Fruit fly (Drosophila melanogaster): ENCODE results near the gene CG32024.

The CG32024 gene

DNA sequence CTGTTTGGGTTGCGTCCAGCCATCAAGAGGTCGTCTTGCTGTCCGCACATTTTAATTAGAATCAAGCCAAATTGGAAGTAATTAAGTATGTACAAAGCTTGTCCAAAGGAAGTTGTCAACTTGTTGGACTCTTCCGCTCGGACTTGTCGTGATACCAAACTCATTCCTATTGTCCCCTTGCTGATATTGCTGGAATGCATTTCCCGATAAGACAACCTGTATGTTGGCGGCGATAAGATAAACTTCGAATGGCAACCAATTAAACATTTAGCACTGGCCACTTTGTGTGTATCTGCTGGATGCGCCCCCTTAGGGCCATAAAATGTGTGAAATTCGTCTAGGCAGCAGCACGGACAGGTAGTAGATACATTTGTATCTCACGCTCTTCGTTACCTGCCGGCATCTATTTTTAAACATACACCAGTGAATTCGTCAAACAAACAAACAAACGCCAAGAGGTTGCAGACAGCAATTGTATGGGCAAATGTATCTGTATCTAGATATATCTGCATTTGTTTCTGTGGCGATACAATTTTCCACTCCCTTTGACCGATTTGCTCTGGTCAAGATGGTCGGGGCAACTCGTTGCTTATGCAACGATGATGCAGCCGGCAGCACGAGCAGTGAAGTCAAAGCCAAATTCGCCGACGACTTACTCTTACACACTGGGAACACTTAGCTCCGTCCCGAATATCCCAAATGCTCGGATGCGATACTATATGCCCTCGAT is 25.5 kb downstream of the CG32024 start:
- TF ChIP-seq D1 (tag; optimal IDR thresholded peaks at IDR 0.05), result no peak
- TF ChIP-seq EcR (GFP tag; optimal IDR thresholded peaks at IDR 0.05), result no peak
- TF ChIP-seq rn (GFP tag; IDR thresholded peaks at IDR 0.05), result no peak
- TF ChIP-seq Pif1B (GFP tag; optimal IDR thresholded peaks at IDR 0.05), result no peak
- no peak for TF ChIP-seq CG32121 (GFP tag; IDR thresholded peaks at IDR 0.05)
- TF ChIP-seq CG12605 (GFP tag; IDR thresholded peaks at IDR 0.05), result no peak
- TF ChIP-seq CG4496 (GFP tag; IDR thresholded peaks at IDR 0.05), result no peak

DNA sequence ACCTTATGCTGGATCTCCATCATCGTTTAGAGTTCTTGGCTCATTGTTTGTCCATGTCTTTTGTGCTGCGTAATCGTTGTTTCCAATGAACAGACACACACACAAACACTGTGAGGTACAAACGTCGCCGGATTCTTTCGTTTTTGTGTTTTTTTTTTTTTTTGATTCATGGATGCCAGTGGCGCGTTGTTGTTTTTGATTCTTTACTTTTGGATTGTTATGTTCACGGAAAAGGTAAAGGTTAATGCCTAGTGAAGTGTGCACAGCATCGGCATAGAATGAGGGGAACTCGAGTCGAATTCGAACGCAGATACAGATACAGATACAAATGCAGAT is 26.0 kb downstream of the CG32024 start:
- TF ChIP-seq Ets98B (GFP tag; IDR thresholded peaks at IDR 0.05), result no peak

DNA sequence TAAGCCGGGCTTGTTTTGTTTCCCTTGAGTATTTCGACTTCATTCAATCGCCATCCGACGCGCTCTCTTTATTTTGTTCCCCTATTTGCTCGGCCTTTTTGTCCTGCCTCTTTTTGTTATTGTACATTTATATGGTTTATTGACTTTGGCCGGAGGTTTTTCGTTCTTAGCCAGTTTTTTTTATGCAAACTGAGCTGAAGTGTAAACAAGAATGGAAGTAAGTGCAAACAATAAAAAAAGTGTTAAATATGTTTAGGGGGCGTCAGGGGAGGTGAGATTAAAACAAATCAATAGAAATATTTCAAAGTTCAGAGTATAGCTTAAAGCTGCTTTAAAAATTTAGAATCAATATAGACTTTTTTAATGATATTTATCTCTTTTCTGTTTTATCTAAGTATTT is 27.1 kb downstream of the CG32024 start:
- TF ChIP-seq CG4496 (GFP tag; IDR thresholded peaks at IDR 0.05), result 0 out of 3 replicates have a peak, but pooled peaks have one; percentile 19
- TF ChIP-seq CG17806 (tag; optimal IDR thresholded peaks at IDR 0.05), result peak; percentile 4
- TF ChIP-seq Pif1A (GFP tag; optimal IDR thresholded peaks at IDR 0.05), result peak; percentile 40
- no peak for TF ChIP-seq CG8159 (tag; optimal IDR thresholded peaks at IDR 0.05)

DNA sequence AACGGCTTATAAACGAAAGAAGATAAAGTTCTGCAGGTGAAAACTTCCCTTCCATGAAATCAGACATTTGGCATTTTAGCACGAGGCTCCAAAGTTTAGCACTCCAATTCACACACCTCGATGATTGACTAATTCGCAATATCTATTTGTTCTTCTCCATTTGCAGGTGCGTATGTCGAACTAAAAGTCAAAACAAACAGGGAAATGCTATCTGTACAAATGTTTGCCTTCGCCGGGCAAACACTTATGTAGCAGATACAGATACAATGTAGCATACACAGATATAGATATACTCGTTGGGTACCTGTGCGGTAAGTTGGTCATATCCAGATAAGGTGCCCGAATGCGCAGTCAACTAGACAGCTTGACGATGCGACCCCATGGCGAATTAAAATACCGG is 27.5 kb downstream of the CG32024 start:
- TF ChIP-seq Pif1B (GFP tag; optimal IDR thresholded peaks at IDR 0.05) (no peak), CG12605 (GFP tag; IDR thresholded peaks at IDR 0.05) (no peak), CG34367 (tag; optimal IDR thresholded peaks at IDR 0.05) (no peak), CG4496 (GFP tag; IDR thresholded peaks at IDR 0.05) (peak; percentile 23; the same call in 1 of the 3 replicates), CG13204 (GFP tag; optimal IDR thresholded peaks at IDR 0.05) (no peak), fd96Ca (GFP tag; IDR thresholded peaks at IDR 0.05) (no peak)

DNA sequence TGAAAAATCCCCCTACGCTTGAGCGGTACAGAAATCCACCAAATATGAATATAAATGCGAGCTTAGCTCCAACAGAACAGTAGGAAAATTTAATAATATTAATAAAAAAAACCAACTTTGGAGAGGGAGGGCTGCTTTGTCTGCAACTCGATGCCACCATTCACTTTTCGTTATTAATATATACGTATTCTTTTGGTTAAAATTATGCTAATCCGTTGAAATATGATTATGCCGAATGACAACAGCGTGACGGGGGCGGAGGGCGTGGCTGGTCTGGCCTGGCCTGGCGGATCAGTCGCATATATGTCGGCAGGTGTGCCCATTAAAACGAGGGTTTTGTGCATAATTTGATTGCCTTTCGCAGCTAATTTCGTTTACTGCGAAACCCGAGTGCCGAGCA is 28.0 kb downstream of the CG32024 start:
- TF ChIP-seq gl (tag; optimal IDR thresholded peaks at IDR 0.05), result no peak
- TF ChIP-seq fd96Ca (GFP tag; IDR thresholded peaks at IDR 0.05), result no peak
- no peak for TF ChIP-seq Snoo (tag; optimal IDR thresholded peaks at IDR 0.05)
- TF ChIP-seq CG12605 (GFP tag; IDR thresholded peaks at IDR 0.05), result no peak
- TF ChIP-seq rn (GFP tag; IDR thresholded peaks at IDR 0.05), result no peak
- TF ChIP-seq D1 (tag; optimal IDR thresholded peaks at IDR 0.05), result no peak
- TF ChIP-seq Pif1B (GFP tag; optimal IDR thresholded peaks at IDR 0.05), result no peak
- no peak for TF ChIP-seq Pif1A (GFP tag; optimal IDR thresholded peaks at IDR 0.05)

DNA sequence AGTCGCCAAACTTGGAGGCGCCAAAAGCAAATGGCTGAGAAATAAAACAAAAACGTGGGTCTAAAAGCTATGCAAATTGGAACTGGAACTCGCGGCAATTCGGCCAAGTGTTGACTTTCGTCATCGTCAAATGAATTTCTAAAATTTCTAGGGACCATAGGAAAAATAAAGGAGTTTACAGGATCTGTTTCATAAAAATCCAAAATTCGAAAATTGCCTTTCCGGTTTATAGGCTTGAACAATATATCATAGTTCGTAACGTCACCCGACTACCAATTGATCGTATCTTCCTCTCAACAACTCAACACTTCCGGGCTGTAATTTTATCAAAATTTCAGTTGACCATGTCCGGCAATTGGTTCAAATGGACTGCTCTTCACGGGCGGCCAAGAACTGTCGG is 28.8 kb downstream of the CG32024 start, which contains the start of gene CG32026:
TSS of gene CG32026 (plus strand) at position 301 of the 400 bp plus-strand sequence.
- TF ChIP-seq fd96Ca (GFP tag; IDR thresholded peaks at IDR 0.05) (no peak), CG15710 (tag; optimal IDR thresholded peaks at IDR 0.05) (no peak), Ets98B (GFP tag; IDR thresholded peaks at IDR 0.05) (no peak), gl (tag; optimal IDR thresholded peaks at IDR 0.05) (no peak), rn (GFP tag; IDR thresholded peaks at IDR 0.05) (no peak), Pif1A (GFP tag; optimal IDR thresholded peaks at IDR 0.05) (no peak), CG8159 (tag; optimal IDR thresholded peaks at IDR 0.05) (no peak), CG8301 (tag; optimal IDR thresholded peaks at IDR 0.05) (no peak)

DNA sequence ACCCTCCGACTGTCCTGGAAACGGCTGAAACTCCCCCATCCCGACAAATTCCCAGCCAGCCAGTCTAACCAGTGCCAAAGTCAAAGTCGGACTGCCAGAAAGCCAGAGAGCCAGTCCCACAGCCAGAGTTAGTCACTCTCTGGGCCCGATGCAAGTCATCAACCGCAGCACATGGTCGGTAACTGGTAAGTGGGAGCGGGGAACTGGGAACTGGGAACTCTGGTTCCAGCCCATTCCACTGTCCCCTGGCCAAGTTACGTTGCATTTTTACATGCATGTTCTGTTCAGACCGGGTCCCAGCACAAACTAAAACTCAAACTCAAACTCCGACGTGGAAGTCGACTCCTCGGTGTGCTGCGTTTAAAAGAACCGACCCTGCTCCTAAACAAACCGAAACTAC is 31.7 kb downstream of the CG32024 start:
- TF ChIP-seq gl (tag; optimal IDR thresholded peaks at IDR 0.05), result no peak
- 0 out of 3 replicates have a peak, but pooled peaks have one; percentile 10 for TF ChIP-seq fd96Ca (GFP tag; IDR thresholded peaks at IDR 0.05)
- no peak for TF ChIP-seq CG8301 (tag; optimal IDR thresholded peaks at IDR 0.05)
- TF ChIP-seq CG12605 (GFP tag; IDR thresholded peaks at IDR 0.05), result no peak
- no peak for TF ChIP-seq Snoo (tag; optimal IDR thresholded peaks at IDR 0.05)
- TF ChIP-seq CG13204 (GFP tag; optimal IDR thresholded peaks at IDR 0.05), result peak; percentile 60
- TF ChIP-seq CG17806 (tag; optimal IDR thresholded peaks at IDR 0.05), result no peak
- no peak for TF ChIP-seq Pif1B (GFP tag; optimal IDR thresholded peaks at IDR 0.05)
- peak; percentile 92 for TF ChIP-seq EcR (GFP tag; optimal IDR thresholded peaks at IDR 0.05)
- TF ChIP-seq CG10348 (GFP tag; IDR thresholded peaks at IDR 0.05), result no peak
- no peak for TF ChIP-seq Pif1A (GFP tag; optimal IDR thresholded peaks at IDR 0.05)
- no peak for TF ChIP-seq rn (GFP tag; IDR thresholded peaks at IDR 0.05)

DNA sequence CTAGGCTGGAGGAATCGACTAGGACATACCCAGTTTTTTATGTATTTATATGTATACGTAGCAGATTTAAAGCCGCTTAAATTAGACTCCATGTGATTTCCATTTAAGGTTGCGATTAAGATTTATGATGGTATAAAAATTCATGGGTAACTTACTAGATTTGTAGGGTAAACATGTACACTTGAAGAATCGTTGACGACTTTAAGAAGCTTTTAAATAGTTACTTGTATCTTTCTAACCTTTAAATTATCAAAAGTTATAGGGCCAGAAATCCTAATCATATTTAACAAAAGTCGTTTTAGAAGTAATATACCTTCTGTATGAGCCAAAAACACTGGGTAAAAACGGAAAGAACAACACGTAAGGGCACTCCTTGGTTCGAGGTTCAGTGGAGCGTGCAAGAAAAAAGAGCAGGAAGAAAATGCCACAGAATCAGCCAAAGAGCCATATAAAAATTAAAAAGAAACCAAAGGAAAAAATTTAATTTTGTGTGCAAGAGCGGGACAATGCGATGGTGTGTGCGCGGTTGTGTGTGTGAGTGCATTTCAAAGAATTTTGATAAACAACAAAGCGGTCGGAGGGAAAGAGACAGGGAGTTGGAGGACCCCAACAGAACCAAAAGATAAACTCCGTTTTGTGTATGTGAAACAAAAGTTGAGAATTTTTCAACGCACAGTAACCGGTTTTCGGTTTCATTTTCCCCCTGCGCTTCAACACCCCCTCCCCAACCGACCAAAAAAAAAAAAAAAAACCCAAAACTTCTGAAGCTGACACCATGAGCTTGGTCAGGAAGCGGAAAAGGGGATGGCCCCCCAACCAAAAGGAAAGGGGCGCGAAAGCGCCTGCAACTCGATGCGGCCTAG is 32.4 kb downstream of the CG32024 start:
- TF ChIP-seq CG32121 (GFP tag; IDR thresholded peaks at IDR 0.05) (no peak), CG9948 (tag; optimal IDR thresholded peaks at IDR 0.05) (peak; percentile 65), CG4496 (GFP tag; IDR thresholded peaks at IDR 0.05) (peak; percentile 20; the same call in 1 of the 3 replicates), gl (tag; optimal IDR thresholded peaks at IDR 0.05) (peak; percentile 46), CG14655 (GFP tag; optimal IDR thresholded peaks at IDR 0.05) (peak; percentile 83), CG8159 (tag; optimal IDR thresholded peaks at IDR 0.05) (peak; percentile 79), Pif1B (GFP tag; optimal IDR thresholded peaks at IDR 0.05) (peak; percentile 75), CG10348 (GFP tag; IDR thresholded peaks at IDR 0.05) (no peak), CG12605 (GFP tag; IDR thresholded peaks at IDR 0.05) (peak; percentile 12; the same call in 1 of the 2 replicates), EcR (GFP tag; optimal IDR thresholded peaks at IDR 0.05) (peak; percentile 48), Pif1A (GFP tag; optimal IDR thresholded peaks at IDR 0.05) (peak; percentile 69), Ets98B (GFP tag; IDR thresholded peaks at IDR 0.05) (no peak), CG8301 (tag; optimal IDR thresholded peaks at IDR 0.05) (peak; percentile 78), CG34367 (tag; optimal IDR thresholded peaks at IDR 0.05) (peak; percentile 47), rn (GFP tag; IDR thresholded peaks at IDR 0.05) (no peak), D1 (tag; optimal IDR thresholded peaks at IDR 0.05) (peak; percentile 21), fd96Ca (GFP tag; IDR thresholded peaks at IDR 0.05) (no peak), CG15710 (tag; optimal IDR thresholded peaks at IDR 0.05) (peak; percentile 66), CG13204 (GFP tag; optimal IDR thresholded peaks at IDR 0.05) (peak; percentile 41), Snoo (tag; optimal IDR thresholded peaks at IDR 0.05) (peak; percentile 43), CG17806 (tag; optimal IDR thresholded peaks at IDR 0.05) (peak; percentile 70)
